Worm (Caenorhabditis elegans) whole organism, L4 larva: ENCODE data around the gene F38B2.6.

Experiments
- duxl-1 ChIP-seq: sonication (generic microtip); optimal IDR thresholded peaks from 2 replicates; lab custom pipeline; 2016; ENCODE audit warnings: mild to moderate bottlenecking, missing genetic modification characterization, moderate library complexity, missing compliant biosample characterization; ENCODE audit not compliant: poor library complexity
- egl-27 ChIP-seq: sonication (generic microtip); optimal IDR thresholded peaks from 3 replicates; lab custom pipeline; 2017; ENCODE audit warnings: missing biosample characterization, missing genetic modification reagents, missing genetic modification characterization

- no peak for TF ChIP-seq duxl-1 (tag; lab: Kevin White, UChicago)
- TF ChIP-seq egl-27, result no peak
Observed at ce11 chrX:11279276-11279675, 1.8 kb downstream of the F38B2.6 start, which contains the start of gene F38B2.2.
